Worm (Caenorhabditis elegans) whole organism, L2 larva: Measurements from ENCODE around the gene ifas-2.

Source experiments
- C34F6.9 ChIP-seq: fragments of 150-350 bp; optimal IDR thresholded peaks from 2 replicates; lab custom pipeline; 2014; ENCODE audit warnings: missing biosample characterization, missing genetic modification characterization
- F13H6.1 ChIP-seq: sonication (generic microtip); optimal IDR thresholded peaks from 2 replicates; lab custom pipeline; 2016; ENCODE audit warnings: missing genetic modification characterization, missing compliant biosample characterization
- Y55F3AM.14 ChIP-seq: fragments of 200-800 bp; sonication (Bioruptor generic); optimal IDR thresholded peaks from 2 replicates; lab custom pipeline; 2018; ENCODE audit warnings: mild to moderate bottlenecking, missing genetic modification characterization, missing compliant biosample characterization
- ZK546.5 ChIP-seq: sonication (generic microtip); optimal IDR thresholded peaks from 2 replicates; lab custom pipeline; 2017; ENCODE audit warnings: missing biosample characterization, missing genetic modification characterization
- alr-1 ChIP-seq: fragments of 150-350 bp; optimal IDR thresholded peaks from 2 replicates; lab custom pipeline; 2014; ENCODE audit warnings: missing biosample characterization, missing genetic modification characterization
- aly-2 ChIP-seq: fragments of 150-350 bp; optimal IDR thresholded peaks from 2 replicates; lab custom pipeline; 2014; ENCODE audit warnings: missing biosample characterization, missing genetic modification characterization
- ama-1 ChIP-seq: fragments of 150-350 bp; optimal IDR thresholded peaks from 2 replicates; lab custom pipeline; 2018; ENCODE audit warnings: inconsistent platforms
- crh-2 ChIP-seq: sonication (generic microtip); optimal IDR thresholded peaks from 2 replicates; lab custom pipeline; 2017; ENCODE audit warnings: missing biosample characterization, missing genetic modification characterization
- elt-1 ChIP-seq: fragments of 150-350 bp; optimal IDR thresholded peaks from 2 replicates; lab custom pipeline; 2014; ENCODE audit warnings: missing biosample characterization, missing genetic modification characterization
- fos-1 ChIP-seq: fragments of 150-350 bp; optimal IDR thresholded peaks from 2 replicates; lab custom pipeline; 2014; ENCODE audit warnings: missing biosample characterization, missing genetic modification characterization
- gmeb-1 ChIP-seq: fragments of 150-350 bp; optimal IDR thresholded peaks from 2 replicates; lab custom pipeline; 2014; ENCODE audit warnings: missing biosample characterization, missing genetic modification characterization
- lin-11 ChIP-seq: fragments of 150-350 bp; sonication (generic microtip); optimal IDR thresholded peaks from 2 replicates; lab custom pipeline; 2014; ENCODE audit warnings: missing biosample characterization, missing genetic modification characterization, inconsistent platforms, mixed read lengths
- lin-39 ChIP-seq: fragments of 150-350 bp; optimal IDR thresholded peaks from 2 replicates; lab custom pipeline; 2014; ENCODE audit warnings: missing biosample characterization, missing genetic modification reagents, missing genetic modification characterization
- lsy-2 ChIP-seq, 2 experiments: fragments of 150-350 bp in 1 of 2; sonication (generic microtip) in 1 of 2; optimal IDR thresholded peaks; 2 replicates each; lab custom pipeline; 2014 to 2017; ENCODE audit warnings: missing biosample characterization in 2 of 2, missing genetic modification characterization in 2 of 2
- mbf-1 ChIP-seq: sonication (generic microtip); optimal IDR thresholded peaks from 2 replicates; lab custom pipeline; 2017; ENCODE audit warnings: missing biosample characterization, missing genetic modification characterization
- mdl-1 ChIP-seq, 2 experiments: fragments of 150-350 bp in 1 of 2; sonication (generic microtip) in 1 of 2; optimal IDR thresholded peaks; 2 replicates each; lab custom pipeline; 2017; ENCODE audit warnings: missing biosample characterization in 2 of 2, missing genetic modification characterization in 2 of 2
- nhr-10 ChIP-seq: sonication (generic microtip); optimal IDR thresholded peaks from 2 replicates; lab custom pipeline; 2017; ENCODE audit warnings: missing biosample characterization, missing genetic modification characterization
- nhr-11 ChIP-seq: fragments of 150-350 bp; optimal IDR thresholded peaks from 2 replicates; lab custom pipeline; 2014; ENCODE audit warnings: missing biosample characterization, missing genetic modification characterization
- nhr-129 ChIP-seq: fragments of 150-350 bp; optimal IDR thresholded peaks from 2 replicates; lab custom pipeline; 2014; ENCODE audit warnings: missing biosample characterization, missing genetic modification characterization
- nhr-21 ChIP-seq: fragments of 150-350 bp; optimal IDR thresholded peaks from 2 replicates; lab custom pipeline; 2014; ENCODE audit warnings: missing biosample characterization, missing genetic modification characterization
- nhr-23 ChIP-seq: fragments of 150-350 bp; optimal IDR thresholded peaks from 2 replicates; lab custom pipeline; 2014; ENCODE audit warnings: missing biosample characterization, missing genetic modification reagents, missing genetic modification characterization
- nhr-6 ChIP-seq: fragments of 150-350 bp; optimal IDR thresholded peaks from 2 replicates; lab custom pipeline; 2014; ENCODE audit warnings: missing biosample characterization, missing genetic modification characterization
- nhr-77 ChIP-seq: fragments of 150-350 bp; optimal IDR thresholded peaks from 2 replicates; lab custom pipeline; 2014; ENCODE audit warnings: missing biosample characterization, missing genetic modification characterization
- peb-1 ChIP-seq: fragments of 150-350 bp; optimal IDR thresholded peaks from 2 replicates; lab custom pipeline; 2014; ENCODE audit warnings: missing biosample characterization, missing genetic modification characterization
- sem-4 ChIP-seq: fragments of 150-350 bp; optimal IDR thresholded peaks from 2 replicates; lab custom pipeline; 2014; ENCODE audit warnings: missing biosample characterization, missing genetic modification reagents, missing genetic modification characterization
- skn-1 ChIP-seq: sonication (generic microtip); optimal IDR thresholded peaks from 2 replicates; lab custom pipeline; 2017; ENCODE audit warnings: missing biosample characterization, missing genetic modification characterization
- sma-3 ChIP-seq: sonication (generic microtip); optimal IDR thresholded peaks from 2 replicates; lab custom pipeline; 2016; ENCODE audit warnings: missing genetic modification reagents, missing genetic modification characterization, missing compliant biosample characterization
- sma-9 ChIP-seq, 2 experiments: fragments of 150-350 bp in 1 of 2; sonication (generic microtip) in 1 of 2; optimal IDR thresholded peaks; 2 replicates each; lab custom pipeline; 2014 to 2016; ENCODE audit warnings: missing genetic modification characterization in 2 of 2, mild to moderate bottlenecking in 1 of 2, missing biosample characterization in 1 of 2, missing compliant biosample characterization in 1 of 2, missing genetic modification reagents in 1 of 2, moderate library complexity in 1 of 2
- snpc-4 ChIP-seq: fragments of 150-350 bp; optimal IDR thresholded peaks from 2 replicates; lab custom pipeline; 2014; ENCODE audit warnings: missing biosample characterization, missing genetic modification characterization
- unc-55 ChIP-seq: fragments of 150-350 bp; sonication (generic microtip); optimal IDR thresholded peaks from 3 replicates; lab custom pipeline; 2014; ENCODE audit warnings: missing biosample characterization, missing genetic modification reagents, missing genetic modification characterization
- zag-1 ChIP-seq: fragments of 150-350 bp; optimal IDR thresholded peaks from 2 replicates; lab custom pipeline; 2014; ENCODE audit warnings: missing biosample characterization, missing genetic modification characterization
- ztf-1 ChIP-seq: fragments of 200-800 bp; sonication (Bioruptor generic); conservative IDR thresholded peaks from 2 replicates; pipeline ENCODE4 v1.3.6; 2022; ENCODE audit warnings: missing genetic modification characterization, missing compliant biosample characterization
- ztf-11 ChIP-seq: sonication (generic microtip); optimal IDR thresholded peaks from 2 replicates; lab custom pipeline; 2017; ENCODE audit warnings: missing biosample characterization, missing genetic modification characterization
- ztf-4 ChIP-seq: fragments of 150-350 bp; optimal IDR thresholded peaks from 2 replicates; lab custom pipeline; 2014; ENCODE audit warnings: missing biosample characterization, missing genetic modification characterization

The ifas-2 gene

DNA sequence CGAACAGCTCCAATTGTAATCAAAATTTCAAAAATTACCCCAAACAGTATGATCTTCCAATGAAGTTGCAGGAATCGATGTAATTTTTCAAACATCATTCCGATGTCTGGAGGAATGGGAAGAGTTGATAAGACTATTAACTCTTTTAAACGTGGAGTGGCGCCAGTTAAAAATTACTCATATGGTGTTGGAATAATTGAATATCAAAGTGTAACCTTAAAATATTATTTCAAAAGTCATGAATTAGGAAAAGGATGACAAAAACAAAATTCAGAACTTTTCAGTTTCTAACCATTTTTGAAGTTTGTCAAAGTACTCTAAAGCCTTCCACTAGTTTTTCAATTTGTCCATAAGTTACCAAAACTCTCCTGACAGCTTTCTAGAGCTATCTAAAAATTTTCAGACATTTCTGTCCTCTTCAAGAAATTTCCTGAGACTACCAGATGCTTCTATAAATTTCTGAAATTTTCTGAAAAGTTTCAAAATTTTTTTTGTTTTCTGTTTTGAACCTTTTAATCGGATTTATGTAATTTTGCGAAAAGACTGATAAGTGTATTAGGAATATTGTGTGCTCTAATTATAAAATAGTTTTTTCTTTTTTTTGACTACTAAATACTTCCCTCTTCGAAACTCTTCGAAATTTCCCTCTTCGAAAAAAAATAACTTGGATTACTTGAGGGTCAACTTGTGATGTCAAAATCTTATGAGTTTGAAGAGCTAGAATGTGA, 34.6 kb downstream of the ifas-2 start, which contains the start of the genes clec-35 and clec-27:
Gene clec-35, minus strand, starts transcription at position 101 of the 728 bp plus-strand sequence.
Gene clec-27, plus strand, starts transcription at position 678 of the 728 bp plus-strand sequence.
- TF ChIP-seq elt-1 (tag; lab: Kevin White, UChicago) (no peak), ama-1 (lab: Kevin White, UChicago) (no peak), lin-11 (no peak), lin-39 (no peak), sma-3 (GFP tag; lab: Kevin White, UChicago) (no peak), nhr-21 (tag; lab: Kevin White, UChicago) (no peak), fos-1 (tag; lab: Kevin White, UChicago) (no peak), C34F6.9 (no peak), alr-1 (tag; lab: Kevin White, UChicago) (no peak), ztf-11 (no peak), F13H6.1 (tag; lab: Kevin White, UChicago) (no peak), peb-1 (no peak), skn-1 (tag; lab: Kevin White, UChicago) (no peak), nhr-77 (no peak), nhr-6 (tag; lab: Kevin White, UChicago) (no peak), nhr-11 (tag; lab: Kevin White, UChicago) (no peak)

DNA sequence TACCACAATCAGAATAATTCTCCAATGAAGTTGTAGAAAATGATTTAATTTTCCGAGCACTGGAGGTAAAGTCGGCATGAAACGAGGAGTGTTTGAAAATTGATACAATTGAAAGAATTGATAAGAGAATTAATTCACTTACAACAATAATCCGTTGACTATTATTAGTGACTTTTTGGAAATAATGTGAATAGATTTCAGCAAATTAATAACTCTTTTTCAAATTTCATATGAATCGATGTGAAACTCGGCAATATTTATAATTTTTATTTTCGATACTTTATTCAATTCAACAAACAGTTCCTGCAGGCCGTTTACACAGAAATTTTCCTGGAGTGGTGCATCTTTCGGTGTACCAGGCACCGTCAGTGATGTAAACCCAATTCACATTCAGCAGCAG, 36.7 kb downstream of the ifas-2 start, which contains the start of gene clec-37:
Gene clec-37, minus strand, starts transcription at position 101 of the 400 bp plus-strand sequence.
- TF ChIP-seq nhr-77: no peak
- no peak for TF ChIP-seq sem-4 (tag; lab: Kevin White, UChicago)
- TF ChIP-seq nhr-11 (tag; lab: Kevin White, UChicago): no peak
- no peak for TF ChIP-seq ztf-4 (tag; lab: Kevin White, UChicago)
- TF ChIP-seq mdl-1 (tag; optimal IDR thresholded peaks at IDR 0.05; lab: Kevin White, UChicago): no peak
- TF ChIP-seq nhr-23 (tag; lab: Kevin White, UChicago): no peak
- TF ChIP-seq gmeb-1 (tag; lab: Kevin White, UChicago): no peak
- TF ChIP-seq lsy-2 (tag; optimal IDR thresholded peaks at IDR 0.05; lab: Kevin White, UChicago): no peak
- TF ChIP-seq nhr-129 (tag; lab: Kevin White, UChicago): no peak
- TF ChIP-seq unc-55 (GFP tag; lab: Kevin White, UChicago): no peak
- TF ChIP-seq Y55F3AM.14: no peak
- TF ChIP-seq C34F6.9: no peak
- no peak for TF ChIP-seq crh-2 (tag; lab: Kevin White, UChicago)
- TF ChIP-seq mbf-1: no peak

DNA sequence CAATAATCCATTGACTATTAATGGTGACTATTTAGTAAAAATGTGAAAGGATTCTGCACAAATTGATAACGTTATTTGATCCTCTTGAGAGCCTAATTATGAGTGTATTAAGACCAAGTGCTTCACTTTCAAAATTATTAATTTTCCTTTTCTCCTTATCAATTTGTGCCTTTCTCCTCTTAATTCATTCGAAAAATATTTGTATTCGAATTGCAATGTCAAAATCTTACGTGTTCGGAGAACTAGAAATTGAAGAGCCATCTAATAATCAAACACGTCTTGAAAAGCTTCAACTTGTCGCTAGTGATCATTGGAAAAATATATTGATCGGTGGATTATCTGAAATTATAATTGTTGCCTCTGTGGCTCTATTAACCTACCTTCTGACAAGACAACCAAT, 40.2 kb downstream of the ifas-2 start, which contains the start of the genes clec-36 and clec-26:
Gene clec-36, minus strand, starts transcription at position 101 of the 400 bp plus-strand sequence.
Gene clec-26, plus strand, starts transcription at position 114 of the 400 bp plus-strand sequence.
- no peak for TF ChIP-seq sma-3 (GFP tag; lab: Kevin White, UChicago)
- TF ChIP-seq alr-1 (tag; lab: Kevin White, UChicago): no peak
- no peak for TF ChIP-seq aly-2
- no peak for TF ChIP-seq ztf-4 (tag; lab: Kevin White, UChicago)
- TF ChIP-seq lin-39: no peak
- no peak for TF ChIP-seq ZK546.5 (tag; lab: Kevin White, UChicago)
- TF ChIP-seq zag-1: no peak
- TF ChIP-seq C34F6.9: no peak
- no peak for TF ChIP-seq mbf-1
- no peak for TF ChIP-seq ztf-1
- TF ChIP-seq fos-1 (tag; lab: Kevin White, UChicago): no peak
- TF ChIP-seq nhr-23 (tag; lab: Kevin White, UChicago): no peak
- no peak for TF ChIP-seq Y55F3AM.14
- no peak for TF ChIP-seq sma-9 (GFP tag; optimal IDR thresholded peaks at IDR 0.05; lab: Kevin White, UChicago)
- no peak for TF ChIP-seq sma-9 (tag; optimal IDR thresholded peaks at IDR 0.05; lab: Kevin White, UChicago)
- no peak for TF ChIP-seq ama-1 (lab: Kevin White, UChicago)
- TF ChIP-seq nhr-6 (tag; lab: Kevin White, UChicago): no peak
- no peak for TF ChIP-seq snpc-4
- no peak for TF ChIP-seq nhr-129 (tag; lab: Kevin White, UChicago)

DNA sequence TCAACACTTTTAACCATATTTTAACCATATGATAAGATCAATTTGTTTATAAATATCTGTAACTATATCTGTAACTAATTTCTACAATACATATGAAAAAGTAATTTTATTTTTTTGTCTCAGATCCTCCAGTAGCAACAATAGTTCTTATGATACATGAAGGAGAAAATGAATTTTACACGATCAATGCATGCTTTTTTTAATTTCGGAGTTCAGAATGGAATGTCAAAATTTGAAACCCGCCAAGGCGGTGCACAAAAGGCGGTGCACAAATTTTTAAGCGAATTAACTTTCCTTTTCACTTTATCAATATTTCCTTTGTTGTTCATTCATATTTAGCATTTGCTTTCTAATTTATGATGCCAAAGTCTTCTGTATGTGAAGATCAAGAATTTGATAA, 45.7 kb downstream of the ifas-2 start, which contains the start of gene clec-25:
Gene clec-25, plus strand, starts transcription at position 301 of the 400 bp plus-strand sequence.
- TF ChIP-seq C34F6.9: no peak
- no peak for TF ChIP-seq skn-1 (tag; lab: Kevin White, UChicago)
- TF ChIP-seq F13H6.1 (tag; lab: Kevin White, UChicago): no peak
- no peak for TF ChIP-seq lin-11
- TF ChIP-seq nhr-10: no peak
